Fruit fly (Drosophila melanogaster) whole organism, embryonic: ENCODE results near the gene TwdlX.
A peak's percentile ranks its signal among the peaks of the same experiment; 100 is the strongest.

Experiments
- CG10543 ChIP-seq: fragments of 200-800 bp; sonication (Bioruptor generic); optimal IDR thresholded peaks from 3 replicates; lab custom pipeline; 2017; ENCODE audit warnings: missing biosample characterization, mild to moderate bottlenecking, missing genetic modification characterization, moderate library complexity
- CG12391 ChIP-seq: fragments of 200-800 bp; sonication (Bioruptor generic); optimal IDR thresholded peaks from 3 replicates; lab custom pipeline; 2018; ENCODE audit warnings: missing biosample characterization, mild to moderate bottlenecking, missing genetic modification characterization, moderate library complexity
- CG12942 ChIP-seq: fragments of 200-800 bp; sonication (Bioruptor generic); optimal IDR thresholded peaks from 3 replicates; lab custom pipeline; 2016; ENCODE audit warnings: missing biosample characterization, missing genetic modification characterization
- CG13424 ChIP-seq: fragments of 200-800 bp; sonication (Bioruptor generic); optimal IDR thresholded peaks from 2 replicates; lab custom pipeline; 2019; ENCODE audit warnings: missing biosample characterization, mild to moderate bottlenecking, missing genetic modification characterization, moderate library complexity
- CG13894 ChIP-seq: fragments of 200-800 bp; sonication (Bioruptor generic); optimal IDR thresholded peaks from 3 replicates; lab custom pipeline; 2018; ENCODE audit warnings: missing biosample characterization, mild to moderate bottlenecking, missing genetic modification characterization, moderate library complexity
- CG16863 ChIP-seq: fragments of 200-800 bp; sonication (Bioruptor generic); optimal IDR thresholded peaks from 3 replicates; lab custom pipeline; 2016; ENCODE audit warnings: missing biosample characterization, missing genetic modification characterization
- CG1792 ChIP-seq: fragments of 200-800 bp; sonication (Bioruptor generic); optimal IDR thresholded peaks from 2 replicates; lab custom pipeline; 2016; ENCODE audit warnings: missing biosample characterization, missing genetic modification characterization
- CG2875 ChIP-seq: fragments of 200-800 bp; sonication (Bioruptor generic); optimal IDR thresholded peaks from 2 replicates; lab custom pipeline; 2017; ENCODE audit warnings: missing biosample characterization, mild to moderate bottlenecking, missing genetic modification characterization, missing genetic modification reagents
- CG30431 ChIP-seq: fragments of 200-800 bp; sonication (Bioruptor generic); optimal IDR thresholded peaks from 2 replicates; lab custom pipeline; 2017; ENCODE audit warnings: missing biosample characterization, missing genetic modification characterization
- CG33557 ChIP-seq: fragments of 200-800 bp; sonication (Bioruptor generic); optimal IDR thresholded peaks from 2 replicates; lab custom pipeline; 2019; ENCODE audit warnings: missing biosample characterization, mild to moderate bottlenecking, missing genetic modification characterization, moderate library complexity
- CG3838 ChIP-seq: fragments of 200-800 bp; sonication (Bioruptor generic); optimal IDR thresholded peaks from 3 replicates; lab custom pipeline; 2016; ENCODE audit warnings: missing biosample characterization, missing genetic modification characterization
- CG42726 ChIP-seq: fragments of 200-800 bp; sonication (Bioruptor generic); IDR thresholded peaks from 2 replicates; pipeline ENCODE4 v1.3.6; 2022; ENCODE audit warnings: missing biosample characterization, missing genetic modification characterization; ENCODE audit not compliant: partially characterized antibody
- CG4820 ChIP-seq: fragments of 200-800 bp; sonication (Bioruptor generic); optimal IDR thresholded peaks from 3 replicates; lab custom pipeline; 2016; ENCODE audit warnings: missing biosample characterization, missing genetic modification characterization
- CG6765 ChIP-seq: fragments of 200-800 bp; sonication (Bioruptor generic); optimal IDR thresholded peaks from 3 replicates; lab custom pipeline; 2017; ENCODE audit warnings: missing biosample characterization, mild to moderate bottlenecking, missing genetic modification characterization
- CG7271 ChIP-seq: fragments of 200-800 bp; sonication (Bioruptor generic); optimal IDR thresholded peaks from 2 replicates; lab custom pipeline; 2018; ENCODE audit warnings: missing biosample characterization, mild to moderate bottlenecking, missing genetic modification characterization, moderate library complexity
- CG7745 ChIP-seq: fragments of 200-800 bp; sonication (Bioruptor generic); optimal IDR thresholded peaks from 2 replicates; lab custom pipeline; 2018; ENCODE audit warnings: missing biosample characterization, mild to moderate bottlenecking, missing genetic modification characterization, moderate library complexity
- CG9727 ChIP-seq: fragments of 200-800 bp; sonication (Bioruptor generic); optimal IDR thresholded peaks from 3 replicates; lab custom pipeline; 2017; ENCODE audit warnings: missing biosample characterization, mild to moderate bottlenecking, missing genetic modification characterization
- Dek ChIP-seq: fragments of 200-800 bp; sonication (Bioruptor generic); optimal IDR thresholded peaks from 3 replicates; lab custom pipeline; 2019; ENCODE audit warnings: missing biosample characterization, mild to moderate bottlenecking, missing genetic modification characterization, moderate library complexity
- Dfd ChIP-seq, 2 experiments: fragments of >200 bp; optimal IDR thresholded peaks; 2 replicates each; lab custom pipeline; 2017; ENCODE audit warnings: missing biosample characterization in 2 of 2, missing genetic modification characterization in 2 of 2
- Dip2 ChIP-seq: fragments of 200-800 bp; sonication (Bioruptor generic); IDR thresholded peaks from 2 replicates; pipeline ENCODE4 v1.3.6; 2022; ENCODE audit warnings: missing biosample characterization, missing genetic modification characterization
- Ets97D ChIP-seq: fragments of 200-800 bp; sonication (Bioruptor generic); optimal IDR thresholded peaks from 3 replicates; lab custom pipeline; 2016; ENCODE audit warnings: missing biosample characterization, missing genetic modification characterization
- Fer3 ChIP-seq: fragments of 200-800 bp; sonication (Bioruptor generic); optimal IDR thresholded peaks from 2 replicates; lab custom pipeline; 2018; ENCODE audit warnings: missing biosample characterization, mild to moderate bottlenecking, missing genetic modification characterization, moderate library complexity
- HmgZ ChIP-seq: fragments of 200-800 bp; sonication (Bioruptor generic); optimal IDR thresholded peaks from 2 replicates; lab custom pipeline; 2018; ENCODE audit warnings: missing biosample characterization, mild to moderate bottlenecking, missing genetic modification characterization
- Jarid2 ChIP-seq: fragments of 200-800 bp; sonication (Bioruptor generic); optimal IDR thresholded peaks from 3 replicates; lab custom pipeline; 2017; ENCODE audit warnings: mild to moderate bottlenecking, missing biosample characterization, missing genetic modification reagents, missing genetic modification characterization
- MESR4 ChIP-seq: fragments of 200-800 bp; sonication (Bioruptor generic); optimal IDR thresholded peaks from 2 replicates; lab custom pipeline; 2018; ENCODE audit warnings: missing biosample characterization, mild to moderate bottlenecking, missing genetic modification characterization, moderate library complexity
- Nf-YC ChIP-seq: fragments of 200-800 bp; optimal IDR thresholded peaks from 3 replicates; lab custom pipeline; 2019; ENCODE audit warnings: missing biosample characterization, mild to moderate bottlenecking, missing genetic modification characterization, moderate library complexity
- Ravus ChIP-seq: fragments of 200-800 bp; sonication (Bioruptor generic); IDR thresholded peaks from 2 replicates; pipeline ENCODE4 v1.3.6; 2022; ENCODE audit warnings: missing biosample characterization, missing genetic modification characterization
- TFAM ChIP-seq: fragments of 200-800 bp; sonication (Bioruptor generic); optimal IDR thresholded peaks from 2 replicates; lab custom pipeline; 2017; ENCODE audit warnings: missing biosample characterization, missing genetic modification characterization, inconsistent platforms
- ap ChIP-seq: fragments of 200-800 bp; sonication (Bioruptor generic); IDR thresholded peaks from 2 replicates; pipeline ENCODE4 v1.3.6; 2022; ENCODE audit warnings: missing biosample characterization, missing genetic modification characterization
- ase ChIP-seq: fragments of 200-800 bp; sonication (Bioruptor generic); IDR thresholded peaks from 3 replicates; pipeline ENCODE4 v1.3.6; 2022; ENCODE audit warnings: missing biosample characterization, missing genetic modification characterization
- ato ChIP-seq: fragments of 200-800 bp; sonication (Bioruptor generic); IDR thresholded peaks from 2 replicates; pipeline ENCODE4 v1.3.6; 2022; ENCODE audit warnings: missing biosample characterization, missing genetic modification characterization; ENCODE audit not compliant: partially characterized antibody
- chn ChIP-seq: fragments of 200-800 bp; sonication (Bioruptor generic); optimal IDR thresholded peaks from 2 replicates; lab custom pipeline; 2016; ENCODE audit warnings: missing biosample characterization, missing genetic modification characterization
- dati ChIP-seq: fragments of 200-800 bp; sonication (Bioruptor generic); IDR thresholded peaks from 2 replicates; pipeline ENCODE4 v1.3.6; 2022; ENCODE audit warnings: missing biosample characterization, missing genetic modification characterization
- emc ChIP-seq: fragments of 200-800 bp; sonication (Bioruptor generic); optimal IDR thresholded peaks from 2 replicates; lab custom pipeline; 2016; ENCODE audit warnings: missing biosample characterization, missing genetic modification characterization
- ftz-f1 ChIP-seq: fragments of 200-800 bp; sonication (Bioruptor generic); optimal IDR thresholded peaks from 2 replicates; lab custom pipeline; 2016; ENCODE audit warnings: missing biosample characterization, missing genetic modification characterization
- hkb ChIP-seq, 2 experiments: fragments of 200-800 bp in 1 of 2; fragments of >200 bp in 1 of 2; sonication (Bioruptor generic) in 1 of 2; IDR thresholded peaks in 1 of 2; optimal IDR thresholded peaks in 1 of 2; 2 replicates each; pipeline versions ENCODE4 v1.3.6 to Lab custom; 2017 to 2022; ENCODE audit warnings: missing biosample characterization in 1 of 2, missing genetic modification characterization in 1 of 2
- ind ChIP-seq: fragments of 200-800 bp; sonication (Bioruptor generic); optimal IDR thresholded peaks from 3 replicates; lab custom pipeline; 2016; ENCODE audit warnings: missing biosample characterization, missing genetic modification characterization
- inv ChIP-seq: fragments of 200-800 bp; sonication (Bioruptor generic); IDR thresholded peaks from 2 replicates; pipeline ENCODE4 v1.3.6; 2022; ENCODE audit warnings: missing biosample characterization, missing genetic modification characterization; ENCODE audit not compliant: partially characterized antibody
- pita ChIP-seq: fragments of 200-800 bp; sonication (Bioruptor generic); optimal IDR thresholded peaks from 2 replicates; lab custom pipeline; 2017; ENCODE audit warnings: missing biosample characterization, mild to moderate bottlenecking, missing genetic modification characterization
- pros ChIP-seq: fragments of 200-800 bp; sonication (Bioruptor generic); optimal IDR thresholded peaks from 3 replicates; lab custom pipeline; 2019; ENCODE audit warnings: missing biosample characterization, mild to moderate bottlenecking, missing genetic modification characterization, moderate library complexity
- row ChIP-seq: fragments of 200-800 bp; sonication (Bioruptor generic); IDR thresholded peaks from 3 replicates; pipeline ENCODE4 v1.3.6; 2022; ENCODE audit warnings: missing biosample characterization, missing genetic modification characterization
- salm ChIP-seq: fragments of 200-800 bp; sonication (Bioruptor generic); optimal IDR thresholded peaks from 2 replicates; lab custom pipeline; 2018; ENCODE audit warnings: missing biosample characterization, mild to moderate bottlenecking, missing genetic modification characterization
- sc ChIP-seq, 3 experiments: fragments of >200 bp in 2 of 3; fragments of 200-800 bp in 1 of 3; sonication (Bioruptor generic) in 1 of 3; optimal IDR thresholded peaks; 2 replicates in 2 of 3; 3 replicates in 1 of 3; lab custom pipeline; 2017; ENCODE audit warnings: mild to moderate bottlenecking in 1 of 3, missing biosample characterization in 1 of 3, missing genetic modification characterization in 1 of 3, missing genetic modification reagents in 1 of 3
- slou ChIP-seq: fragments of 200-800 bp; sonication (Bioruptor generic); optimal IDR thresholded peaks from 3 replicates; lab custom pipeline; 2016; ENCODE audit warnings: missing biosample characterization, missing genetic modification characterization
- slp2 ChIP-seq: fragments of 200-800 bp; sonication (Bioruptor generic); optimal IDR thresholded peaks from 2 replicates; lab custom pipeline; 2016; ENCODE audit warnings: missing biosample characterization, missing genetic modification characterization
- so ChIP-seq: fragments of 200-800 bp; sonication (Bioruptor generic); IDR thresholded peaks from 3 replicates; pipeline ENCODE4 v1.3.6; 2022; ENCODE audit warnings: missing biosample characterization, missing genetic modification characterization
- sug ChIP-seq: fragments of 200-800 bp; optimal IDR thresholded peaks from 2 replicates; lab custom pipeline; 2019; ENCODE audit warnings: missing biosample characterization, mild to moderate bottlenecking, missing genetic modification characterization, moderate library complexity
- tap ChIP-seq: fragments of 200-800 bp; optimal IDR thresholded peaks from 3 replicates; lab custom pipeline; 2019; ENCODE audit warnings: missing biosample characterization, mild to moderate bottlenecking, missing genetic modification characterization, moderate library complexity
- tgo ChIP-seq: fragments of 200-800 bp; sonication (Bioruptor generic); IDR thresholded peaks from 3 replicates; pipeline ENCODE4 v1.3.6; 2022; ENCODE audit warnings: missing biosample characterization, missing genetic modification characterization
- vvl ChIP-seq: fragments of 200-800 bp; sonication (Bioruptor generic); IDR thresholded peaks from 2 replicates; pipeline ENCODE4 v1.3.6; 2022; ENCODE audit warnings: missing biosample characterization, missing genetic modification characterization
- wdn ChIP-seq: fragments of 200-800 bp; sonication (Bioruptor generic); IDR thresholded peaks from 2 replicates; pipeline ENCODE4 v1.3.6; 2022; ENCODE audit warnings: missing biosample characterization, missing genetic modification characterization
- z ChIP-seq: fragments of 200-800 bp; sonication (Bioruptor generic); IDR thresholded peaks from 3 replicates; pipeline ENCODE4 v1.3.6; 2022; ENCODE audit warnings: missing biosample characterization, missing genetic modification characterization

Gene TwdlX

dm6 chrX:16691440-16691839, 39.5 kb upstream of the TwdlX start (continued):
- TF ChIP-seq so (GFP tag; lab: Robert Waterston, UW) (peak; percentile 86), ato (GFP tag; lab: Robert Waterston, UW) (no peak), TFAM (peak; percentile 66), CG1792 (GFP tag; lab: Kevin White, UChicago) (peak; percentile 75), CG30431 (GFP tag; lab: Kevin White, UChicago) (peak; percentile 74), ase (peak; percentile 79; the same call in 2 of the 3 replicates), ftz-f1 (GFP tag; lab: Kevin White, UChicago) (no peak), emc (GFP tag; lab: Kevin White, UChicago) (peak; percentile 49), salm (tag; lab: Kevin White, UChicago) (peak; percentile 80), ap (GFP tag; lab: Robert Waterston, UW) (peak; percentile 88), hkb (optimal IDR thresholded peaks at IDR 0.05; lab: Kevin White, UChicago) (no peak), hkb (GFP tag; IDR thresholded peaks at IDR 0.05; lab: Robert Waterston, UW) (peak; percentile 91), CG6765 (no peak), pita (no peak), z (GFP tag; lab: Robert Waterston, UW) (peak; percentile 69; the same call in 2 of the 3 replicates), CG13894 (no peak), CG7271 (peak; percentile 33), Nf-YC (tag; lab: Kevin White, UChicago) (peak; percentile 1), dati (peak; percentile 83), tgo (GFP tag; lab: Robert Waterston, UW) (peak; percentile 82), CG10543 (peak; percentile 7), MESR4 (peak; percentile 23), inv (GFP tag; lab: Robert Waterston, UW) (no peak), HmgZ (peak; percentile 69), CG2875 (peak; percentile 87), sug (tag; lab: Kevin White, UChicago) (peak; percentile 51), ind (GFP tag; lab: Kevin White, UChicago) (peak; percentile 84), slp2 (peak; percentile 78), pros (GFP tag; lab: Kevin White, UChicago) (no peak), wdn (peak; percentile 54; the same call in 1 of the 2 replicates), CG42726 (GFP tag; lab: Robert Waterston, UW) (no peak), slou (peak; percentile 63), Jarid2 (GFP tag; lab: Kevin White, UChicago) (peak; percentile 56), Ravus (GFP tag; lab: Robert Waterston, UW) (peak; percentile 37; the same call in 1 of the 2 replicates), CG4820 (peak; percentile 87), chn (peak; percentile 86), sc (optimal IDR thresholded peaks at IDR 0.05; lab: Kevin White, UChicago) (no peak), sc (GFP tag; optimal IDR thresholded peaks at IDR 0.05; lab: Kevin White, UChicago) (peak; percentile 81)
- TF ChIP-seq, all 482 proteins: peak for 395

- TF ChIP-seq CG9727 (GFP tag; lab: Kevin White, UChicago), result peak; percentile 20
- no peak for TF ChIP-seq Ets97D (GFP tag; lab: Kevin White, UChicago)
- TF ChIP-seq CG12942 (GFP tag; lab: Kevin White, UChicago), result no peak
- TF ChIP-seq Dek (tag; lab: Kevin White, UChicago), result peak; percentile 18
- no peak for TF ChIP-seq tap (tag; lab: Kevin White, UChicago)
- TF ChIP-seq CG12391 (tag; lab: Kevin White, UChicago), result peak; percentile 48
- TF ChIP-seq row (GFP tag; lab: Robert Waterston, UW), result 0 out of 3 replicates have a peak, but pooled peaks have one; percentile 33
- no peak for TF ChIP-seq CG3838 (GFP tag; lab: Kevin White, UChicago)
- TF ChIP-seq CG33557 (GFP tag; lab: Kevin White, UChicago), result no peak
- no peak for TF ChIP-seq vvl
- TF ChIP-seq CG13424, result peak; percentile 47
- TF ChIP-seq Fer3 (tag; lab: Kevin White, UChicago), result no peak
- TF ChIP-seq CG7745, result no peak
- TF ChIP-seq CG16863 (GFP tag; lab: Kevin White, UChicago), result no peak
- TF ChIP-seq ftz-f1 (GFP tag; lab: Kevin White, UChicago), result no peak
- no peak for TF ChIP-seq Dfd (GFP tag; optimal IDR thresholded peaks at IDR 0.05; lab: Kevin White, UChicago)
- no peak for TF ChIP-seq Dip2
These were observed 38.6 kb upstream of the TwdlX start for dm6 chrX:16692325-16692724.
